Worm (Caenorhabditis elegans): ENCODE measurements around the gene srbc-32.

DNA sequence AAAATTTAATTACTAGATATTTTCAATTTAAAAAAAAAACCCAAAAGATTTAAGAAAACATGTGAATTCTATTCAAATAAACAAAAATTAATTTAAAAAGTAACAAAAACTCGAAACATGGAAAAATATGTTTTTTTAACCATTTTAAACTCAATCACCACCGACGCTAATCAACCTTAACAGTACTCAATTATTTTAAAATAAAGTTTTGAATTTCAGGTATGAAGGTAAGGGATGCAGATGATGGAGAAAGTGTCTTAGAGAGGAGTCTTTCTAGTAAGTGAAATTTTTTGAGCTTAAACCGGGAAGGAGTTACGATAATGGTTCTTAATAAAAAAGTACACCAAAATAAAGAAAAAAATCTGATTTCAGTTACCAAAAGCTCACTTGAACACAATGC is 23.2 kb downstream of the srbc-32 start, which contains the start of gene slc-28.1:
- TF ChIP-seq ama-1 (optimal IDR thresholded peaks at IDR 0.05) = no peak
- no peak for TF ChIP-seq D1046.2 (GFP tag; IDR thresholded peaks at IDR 0.05)
- TF ChIP-seq lin-38 (GFP tag; IDR thresholded peaks at IDR 0.05) = no peak
- TF ChIP-seq lin-39 (tag; optimal IDR thresholded peaks at IDR 0.05) = no peak
- TF ChIP-seq nhr-11 (tag; optimal IDR thresholded peaks at IDR 0.05) = no peak
- no peak for TF ChIP-seq daf-12 (tag; optimal IDR thresholded peaks at IDR 0.05)
- no peak for TF ChIP-seq lin-29 (GFP tag; IDR thresholded peaks at IDR 0.05)
- TF ChIP-seq unc-62 (GFP tag; optimal IDR thresholded peaks at IDR 0.05 in 1 of 2) = no peak
- no peak for TF ChIP-seq unc-62 (tag; optimal IDR thresholded peaks at IDR 0.05)
- TF ChIP-seq nhr-28 (tag; optimal IDR thresholded peaks at IDR 0.05) = no peak
